Fruit fly (Drosophila melanogaster) whole organism, embryonic: ENCODE data around the gene nesd.
A peak's percentile ranks its signal among the peaks of the same experiment; 100 is the strongest.

ENCODE experiments used
- CG10147 ChIP-seq: fragments of 200-800 bp; sonication (Bioruptor generic); optimal IDR thresholded peaks from 2 replicates; lab custom pipeline; 2019; ENCODE audit warnings: missing biosample characterization, mild to moderate bottlenecking, missing genetic modification characterization, moderate library complexity
- CG10274 ChIP-seq: fragments of 200-800 bp; sonication (Bioruptor generic); optimal IDR thresholded peaks from 3 replicates; lab custom pipeline; 2017; ENCODE audit warnings: missing biosample characterization, mild to moderate bottlenecking, missing genetic modification characterization
- CG10565 ChIP-seq: fragments of 200-800 bp; sonication (Bioruptor generic); optimal IDR thresholded peaks from 3 replicates; lab custom pipeline; 2016; ENCODE audit warnings: missing biosample characterization, mild to moderate bottlenecking, missing genetic modification characterization
- CG11723 ChIP-seq: fragments of 200-800 bp; sonication (Bioruptor generic); optimal IDR thresholded peaks from 2 replicates; lab custom pipeline; 2017; ENCODE audit warnings: missing biosample characterization, mild to moderate bottlenecking, missing genetic modification characterization
- CG1233 ChIP-seq: fragments of 200-800 bp; sonication (Bioruptor generic); optimal IDR thresholded peaks from 4 replicates; lab custom pipeline; 2018; ENCODE audit warnings: missing biosample characterization, mild to moderate bottlenecking, missing genetic modification characterization
- CG12769 ChIP-seq: fragments of 200-800 bp; sonication (Bioruptor generic); optimal IDR thresholded peaks from 2 replicates; lab custom pipeline; 2019; ENCODE audit warnings: missing biosample characterization, mild to moderate bottlenecking, missing genetic modification characterization, moderate library complexity
- CG13296 ChIP-seq: fragments of 200-800 bp; sonication (Bioruptor generic); optimal IDR thresholded peaks from 3 replicates; lab custom pipeline; 2018; ENCODE audit warnings: missing biosample characterization, mild to moderate bottlenecking, missing genetic modification characterization
- CG3838 ChIP-seq: fragments of 200-800 bp; sonication (Bioruptor generic); optimal IDR thresholded peaks from 3 replicates; lab custom pipeline; 2016; ENCODE audit warnings: missing biosample characterization, missing genetic modification characterization
- CG4328 ChIP-seq: fragments of 200-800 bp; sonication (Bioruptor generic); optimal IDR thresholded peaks from 3 replicates; lab custom pipeline; 2017; ENCODE audit warnings: missing biosample characterization, missing genetic modification reagents, missing genetic modification characterization
- CG43689 ChIP-seq: fragments of 200-800 bp; sonication (Bioruptor generic); IDR thresholded peaks from 2 replicates; pipeline ENCODE4 v1.3.6; 2022; ENCODE audit warnings: missing biosample characterization, missing genetic modification characterization
- CG4404 ChIP-seq: fragments of 200-800 bp; sonication (Bioruptor generic); IDR thresholded peaks from 2 replicates; pipeline ENCODE4 v1.3.6; 2022; ENCODE audit warnings: missing biosample characterization, missing genetic modification characterization
- CG4617 ChIP-seq: fragments of 200-800 bp; sonication (Bioruptor generic); optimal IDR thresholded peaks from 3 replicates; lab custom pipeline; 2016; ENCODE audit warnings: missing biosample characterization, missing genetic modification characterization, borderline replicate concordance
- CG6683 ChIP-seq: fragments of 200-800 bp; sonication (Bioruptor generic); optimal IDR thresholded peaks from 2 replicates; lab custom pipeline; 2017; ENCODE audit warnings: missing biosample characterization, mild to moderate bottlenecking, missing genetic modification characterization, missing genetic modification reagents
- CG6813 ChIP-seq: fragments of 200-800 bp; sonication (Bioruptor generic); optimal IDR thresholded peaks from 2 replicates; lab custom pipeline; 2017; ENCODE audit warnings: missing biosample characterization, missing genetic modification characterization, mild to moderate bottlenecking, moderate library complexity, missing genetic modification reagents
- CG7271 ChIP-seq: fragments of 200-800 bp; sonication (Bioruptor generic); optimal IDR thresholded peaks from 2 replicates; lab custom pipeline; 2018; ENCODE audit warnings: missing biosample characterization, mild to moderate bottlenecking, missing genetic modification characterization, moderate library complexity
- CG9609 ChIP-seq: fragments of 200-800 bp; sonication (Bioruptor generic); optimal IDR thresholded peaks from 3 replicates; lab custom pipeline; 2016; ENCODE audit warnings: missing biosample characterization, missing genetic modification characterization
- Camta ChIP-seq: fragments of 200-800 bp; sonication (Bioruptor generic); optimal IDR thresholded peaks from 2 replicates; lab custom pipeline; 2016; ENCODE audit warnings: missing biosample characterization, missing genetic modification characterization
- CkIIα-i1 ChIP-seq: fragments of 200-800 bp; sonication (Bioruptor generic); IDR thresholded peaks from 2 replicates; pipeline ENCODE4 v1.3.6; 2022; ENCODE audit warnings: missing biosample characterization, missing genetic modification characterization
- Elba2 ChIP-seq: fragments of 200-800 bp; sonication (Bioruptor generic); optimal IDR thresholded peaks from 3 replicates; lab custom pipeline; 2016; ENCODE audit warnings: missing biosample characterization, missing genetic modification characterization
- Gsc ChIP-seq: fragments of 200-800 bp; sonication (Bioruptor generic); IDR thresholded peaks from 2 replicates; pipeline ENCODE4 v1.3.6; 2022; ENCODE audit warnings: missing biosample characterization, missing genetic modification characterization
- HLH54F ChIP-seq: fragments of 200-800 bp; sonication (Bioruptor generic); optimal IDR thresholded peaks from 3 replicates; lab custom pipeline; 2016; ENCODE audit warnings: missing biosample characterization, missing genetic modification characterization
- NC2β ChIP-seq: fragments of 200-800 bp; sonication (Bioruptor generic); optimal IDR thresholded peaks from 2 replicates; lab custom pipeline; 2016; ENCODE audit warnings: missing biosample characterization, missing genetic modification characterization
- NFAT ChIP-seq: fragments of 200-800 bp; sonication (Bioruptor generic); IDR thresholded peaks from 2 replicates; pipeline ENCODE4 v1.3.6; 2022; ENCODE audit warnings: missing biosample characterization, missing genetic modification characterization
- Sox102F ChIP-seq: fragments of 200-800 bp; sonication (Bioruptor generic); optimal IDR thresholded peaks from 2 replicates; lab custom pipeline; 2018; ENCODE audit warnings: missing biosample characterization, mild to moderate bottlenecking, missing genetic modification characterization, moderate library complexity
- Sry-β ChIP-seq: fragments of 200-800 bp; sonication (Bioruptor generic); optimal IDR thresholded peaks from 2 replicates; lab custom pipeline; 2018; ENCODE audit warnings: missing biosample characterization, mild to moderate bottlenecking, missing genetic modification characterization, moderate library complexity
- Usf ChIP-seq: fragments of 200-800 bp; sonication (Bioruptor generic); optimal IDR thresholded peaks from 2 replicates; lab custom pipeline; 2017; ENCODE audit warnings: missing genotype, missing biosample characterization, missing genetic modification characterization
- al ChIP-seq: fragments of 200-800 bp; sonication (Bioruptor generic); IDR thresholded peaks from 2 replicates; pipeline ENCODE4 v1.3.6; 2022; ENCODE audit warnings: missing biosample characterization, missing genetic modification characterization
- ara ChIP-seq: fragments of 200-800 bp; sonication (Bioruptor generic); IDR thresholded peaks from 2 replicates; pipeline ENCODE4 v1.3.6; 2022; ENCODE audit warnings: missing biosample characterization, missing genetic modification characterization
- ase ChIP-seq: fragments of 200-800 bp; sonication (Bioruptor generic); IDR thresholded peaks from 3 replicates; pipeline ENCODE4 v1.3.6; 2022; ENCODE audit warnings: missing biosample characterization, missing genetic modification characterization
- bbx ChIP-seq: fragments of 200-800 bp; sonication (Bioruptor generic); IDR thresholded peaks from 2 replicates; pipeline ENCODE4 v1.3.6; 2022; ENCODE audit warnings: missing biosample characterization, missing genetic modification characterization; ENCODE audit not compliant: partially characterized antibody
- cato ChIP-seq: fragments of 200-800 bp; sonication (Bioruptor generic); optimal IDR thresholded peaks from 2 replicates; lab custom pipeline; 2016; ENCODE audit warnings: missing biosample characterization, missing genetic modification characterization, borderline replicate concordance
- chinmo ChIP-seq: fragments of 200-800 bp; sonication (Bioruptor generic); IDR thresholded peaks from 4 replicates; pipeline ENCODE4 v1.3.6; 2022; ENCODE audit warnings: missing biosample characterization, missing genetic modification characterization; ENCODE audit not compliant: partially characterized antibody
- ci ChIP-seq: fragments of 200-800 bp; sonication (Bioruptor generic); IDR thresholded peaks from 3 replicates; pipeline ENCODE4 v1.3.6; 2022; ENCODE audit warnings: missing biosample characterization, missing genetic modification characterization
- crc ChIP-seq: fragments of 200-800 bp; sonication (Bioruptor generic); optimal IDR thresholded peaks from 2 replicates; lab custom pipeline; 2016; ENCODE audit warnings: missing biosample characterization, missing genetic modification characterization
- da ChIP-seq: fragments of 200-800 bp; sonication (Bioruptor generic); optimal IDR thresholded peaks from 2 replicates; lab custom pipeline; 2016; ENCODE audit warnings: missing biosample characterization, missing genetic modification characterization
- disco-r ChIP-seq: fragments of 200-800 bp; sonication (Bioruptor generic); optimal IDR thresholded peaks from 2 replicates; lab custom pipeline; 2016; ENCODE audit warnings: missing biosample characterization, missing genetic modification characterization
- dysf ChIP-seq: fragments of 200-800 bp; sonication (Bioruptor generic); IDR thresholded peaks from 3 replicates; pipeline ENCODE4 v1.3.6; 2022; ENCODE audit warnings: missing biosample characterization, missing genetic modification characterization
- esg ChIP-seq: fragments of 200-800 bp; sonication (Bioruptor generic); conservative IDR thresholded peaks from 2 replicates; pipeline ENCODE4 v1.3.6; 2022; ENCODE audit warnings: missing biosample characterization, missing genetic modification characterization
- eve ChIP-seq, 2 experiments: fragments of >200 bp; optimal IDR thresholded peaks; 2 replicates each; lab custom pipeline; 2017; ENCODE audit warnings: missing biosample characterization in 2 of 2, missing genetic modification characterization in 2 of 2
- fru ChIP-seq: fragments of >200 bp; optimal IDR thresholded peaks from 2 replicates; lab custom pipeline; 2017
- gro ChIP-seq: fragments of 200-800 bp; sonication (Bioruptor generic); optimal IDR thresholded peaks from 2 replicates; lab custom pipeline; 2016; ENCODE audit warnings: missing biosample characterization, missing genetic modification characterization
- her ChIP-seq: fragments of 200-800 bp; sonication (Bioruptor generic); optimal IDR thresholded peaks from 2 replicates; lab custom pipeline; 2016; ENCODE audit warnings: missing biosample characterization, missing genetic modification characterization
- kni ChIP-seq: fragments of 200-800 bp; sonication (Bioruptor generic); optimal IDR thresholded peaks from 3 replicates; lab custom pipeline; 2017; ENCODE audit warnings: mild to moderate bottlenecking, missing biosample characterization, missing genetic modification reagents, missing genetic modification characterization
- peb ChIP-seq: fragments of 200-800 bp; sonication (Bioruptor generic); IDR thresholded peaks from 2 replicates; pipeline ENCODE4 v1.3.6; 2022; ENCODE audit warnings: missing biosample characterization, missing genetic modification characterization
- pho ChIP-seq: fragments of 200-800 bp; sonication (Bioruptor generic); optimal IDR thresholded peaks from 2 replicates; lab custom pipeline; 2016; ENCODE audit warnings: missing biosample characterization, missing genetic modification characterization
- tll ChIP-seq, 2 experiments: fragments of 200-800 bp in 1 of 2; fragments of >200 bp in 1 of 2; sonication (Bioruptor generic) in 1 of 2; optimal IDR thresholded peaks; 2 replicates each; lab custom pipeline; 2017 to 2019; ENCODE audit warnings: missing biosample characterization in 2 of 2, missing genetic modification characterization in 2 of 2, mild to moderate bottlenecking in 1 of 2, moderate library complexity in 1 of 2
- twi ChIP-seq: fragments of 200-800 bp; optimal IDR thresholded peaks from 2 replicates; lab custom pipeline; 2019; ENCODE audit warnings: missing biosample characterization, mild to moderate bottlenecking, missing genetic modification characterization, moderate library complexity
- unc-4 ChIP-seq: fragments of 200-800 bp; sonication (Bioruptor generic); IDR thresholded peaks from 2 replicates; pipeline ENCODE4 v1.3.6; 2022; ENCODE audit warnings: missing biosample characterization, missing genetic modification characterization; ENCODE audit not compliant: partially characterized antibody
- wdn ChIP-seq: fragments of 200-800 bp; sonication (Bioruptor generic); IDR thresholded peaks from 2 replicates; pipeline ENCODE4 v1.3.6; 2022; ENCODE audit warnings: missing biosample characterization, missing genetic modification characterization

nesd gene

DNA sequence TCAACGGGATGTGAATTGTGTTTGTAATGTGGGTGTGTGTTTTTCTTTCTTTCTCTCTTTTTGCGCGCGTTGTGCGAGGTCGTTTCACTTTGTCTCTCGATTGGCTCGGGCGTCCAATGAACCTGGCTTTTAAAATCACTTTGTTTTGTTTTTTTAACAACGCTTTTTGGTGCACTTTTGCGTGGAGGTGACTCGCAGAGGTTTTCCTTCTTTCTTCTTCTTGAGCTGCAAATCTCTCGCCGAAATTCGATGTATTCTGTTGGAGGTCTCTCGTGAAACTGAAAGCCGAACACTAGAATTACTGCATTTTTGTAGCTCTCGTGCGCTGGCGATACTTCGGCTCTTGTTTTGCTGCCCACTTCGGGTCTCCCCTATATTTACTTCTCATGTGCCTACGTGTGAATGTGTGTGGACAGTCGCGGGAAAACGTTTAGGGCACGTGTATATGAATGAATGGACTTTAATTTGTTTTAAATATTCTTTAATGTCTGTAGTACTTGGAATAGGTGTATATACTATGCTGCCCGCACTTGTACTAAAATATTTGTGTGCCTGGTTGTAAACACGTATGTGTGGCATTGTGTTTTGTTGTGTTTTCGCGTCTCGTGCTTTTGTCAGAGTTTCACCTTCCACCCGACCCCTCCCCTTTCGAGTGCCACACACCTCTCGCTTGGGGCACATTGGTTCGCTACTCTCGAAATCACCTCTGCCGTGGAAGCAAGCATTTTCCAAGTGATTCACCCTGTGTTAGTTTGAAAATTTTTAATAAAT is 8.8 kb upstream of the nesd start, which contains the start of gene fok (continued):
- TF ChIP-seq CG43689 (GFP tag; lab: Robert Waterston, UW) (peak; percentile 86), gro (GFP tag; lab: Kevin White, UChicago) (peak; percentile 96), CG6813 (GFP tag; lab: Kevin White, UChicago) (peak; percentile 94), CkIIα-i1 (GFP tag; lab: Robert Waterston, UW) (no peak), unc-4 (0 out of 2 replicates have a peak, but pooled peaks have one; percentile 25), CG7271 (tag; lab: Kevin White, UChicago) (peak; percentile 90), disco-r (GFP tag; lab: Kevin White, UChicago) (peak; percentile 92), CG6683 (GFP tag; lab: Kevin White, UChicago) (peak; percentile 96), CG4404 (GFP tag; lab: Robert Waterston, UW) (peak; percentile 90), CG13296 (GFP tag; lab: Kevin White, UChicago) (peak; percentile 98), bbx (GFP tag; lab: Robert Waterston, UW) (peak; percentile 55; the same call in 1 of the 2 replicates), CG11723 (GFP tag; lab: Kevin White, UChicago) (peak; percentile 96), tll (GFP tag; optimal IDR thresholded peaks at IDR 0.05; lab: Kevin White, UChicago) (peak in 1 of 2 experiments; percentile 23), fru (lab: Kevin White, UChicago) (no peak), twi (tag; lab: Kevin White, UChicago) (peak; percentile 93), Gsc (GFP tag; lab: Robert Waterston, UW) (no peak; the same call in 1 of the 2 replicates), Sry-β (GFP tag; lab: Kevin White, UChicago) (peak; percentile 52), ara (peak; percentile 93), CG4328 (GFP tag; lab: Kevin White, UChicago) (peak; percentile 99), CG10147 (GFP tag; lab: Kevin White, UChicago) (peak; percentile 94), Camta (GFP tag; lab: Kevin White, UChicago) (peak; percentile 93), CG10274 (peak; percentile 89), ci (GFP tag; lab: Robert Waterston, UW) (peak; percentile 96), Sox102F (GFP tag; lab: Kevin White, UChicago) (peak; percentile 95), CG10565 (peak; percentile 40), al (GFP tag; lab: Robert Waterston, UW) (peak; percentile 92), eve (GFP tag; optimal IDR thresholded peaks at IDR 0.05; lab: Kevin White, UChicago) (peak in 1 of 2 experiments; percentile 99), Usf (GFP tag; lab: Kevin White, UChicago) (peak; percentile 91), chinmo (peak; percentile 88), ase (GFP tag; lab: Robert Waterston, UW) (peak; percentile 87), NC2β (GFP tag; lab: Kevin White, UChicago) (peak; percentile 95), kni (GFP tag; lab: Kevin White, UChicago) (peak; percentile 99), CG1233 (peak; percentile 97), da (GFP tag; lab: Kevin White, UChicago) (peak; percentile 83), CG9609 (GFP tag; lab: Kevin White, UChicago) (peak; percentile 92), her (peak; percentile 91), dysf (peak; percentile 98), peb (GFP tag; lab: Robert Waterston, UW) (peak; percentile 88), wdn (GFP tag; lab: Robert Waterston, UW) (peak; percentile 90), cato (GFP tag; lab: Kevin White, UChicago) (peak; percentile 91), CG12769 (peak; percentile 95), NFAT (GFP tag; lab: Robert Waterston, UW) (peak; percentile 82), pho (GFP tag; lab: Kevin White, UChicago) (peak; percentile 96), CG3838 (GFP tag; lab: Kevin White, UChicago) (peak; percentile 90), crc (GFP tag; lab: Kevin White, UChicago) (peak; percentile 92), HLH54F (GFP tag; lab: Kevin White, UChicago) (peak; percentile 95), Elba2 (no peak), esg (GFP tag; lab: Robert Waterston, UW) (peak; percentile 93), CG4617 (peak; percentile 79)
